Fruit fly (Drosophila melanogaster): Measurements from ENCODE around the gene Arpc3B.
A peak's percentile ranks its signal among the peaks of the same experiment; 100 is the strongest.

The Arpc3B gene

DNA sequence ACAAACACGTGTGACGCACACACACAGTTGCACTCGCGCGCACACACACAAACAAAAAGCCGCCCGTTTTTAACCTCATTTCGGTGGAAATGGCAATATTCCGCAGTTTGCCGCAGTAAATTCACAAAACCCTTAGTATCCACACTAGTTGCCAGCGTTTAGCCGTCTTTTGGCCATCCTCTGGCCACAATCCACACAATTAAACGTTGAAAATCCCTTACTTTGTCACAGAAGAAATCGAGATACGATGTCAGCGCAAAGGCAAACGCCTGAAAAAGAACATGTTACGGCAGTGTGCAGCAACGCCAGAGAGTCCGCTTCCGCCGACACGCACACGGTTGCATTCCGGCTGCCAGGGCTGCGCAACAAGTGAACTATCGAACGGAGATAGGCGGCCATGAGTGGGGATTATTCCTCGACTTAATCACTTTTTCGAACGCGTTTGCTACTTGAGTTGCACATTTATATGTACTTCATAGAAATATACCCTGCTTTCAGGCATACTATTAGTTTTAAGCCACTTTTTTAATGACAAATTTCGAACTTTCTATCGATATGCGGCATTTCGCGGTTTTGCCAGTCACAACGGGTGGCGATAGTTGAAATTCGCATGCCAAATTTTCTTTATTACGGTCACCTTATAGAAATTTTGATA, 42.5 kb upstream of the Arpc3B start, which contains the start of gene RpS5a (continued):
- TF ChIP-seq CoRest (tag; optimal IDR thresholded peaks at IDR 0.05) (peak; percentile 69), CG11456 (GFP tag; IDR thresholded peaks at IDR 0.05) (peak; percentile 89), seq (GFP tag; IDR thresholded peaks at IDR 0.05) (peak; percentile 71), CG30431 (GFP tag; optimal IDR thresholded peaks at IDR 0.05) (peak; percentile 81), crp (GFP tag; optimal IDR thresholded peaks at IDR 0.05) (peak in 1 of 2 experiments; percentile 46), CG6765 (GFP tag; optimal IDR thresholded peaks at IDR 0.05) (peak; percentile 90), grn (GFP tag; optimal IDR thresholded peaks at IDR 0.05) (peak; percentile 48), CG15479 (GFP tag; optimal IDR thresholded peaks at IDR 0.05) (peak; percentile 29), CG13123 (GFP tag; optimal IDR thresholded peaks at IDR 0.05) (peak; percentile 28), Ravus (GFP tag; IDR thresholded peaks at IDR 0.05) (no peak; the same call in 1 of the 2 replicates), CG16779 (GFP tag; IDR thresholded peaks at IDR 0.05) (0 out of 2 replicates have a peak, but pooled peaks have one; percentile 63), CG7357 (GFP tag; IDR thresholded peaks at IDR 0.05) (peak; percentile 53; the same call in 2 of the 3 replicates), Nf-YC (tag; optimal IDR thresholded peaks at IDR 0.05) (peak; percentile 60), ken (GFP tag; IDR thresholded peaks at IDR 0.05) (peak; percentile 82), CG11723 (GFP tag; optimal IDR thresholded peaks at IDR 0.05) (peak; percentile 83), stwl (tag; optimal IDR thresholded peaks at IDR 0.05) (peak; percentile 55), B-H2 (GFP tag; optimal IDR thresholded peaks at IDR 0.05) (peak; percentile 87), chm (GFP tag; IDR thresholded peaks at IDR 0.05) (peak; percentile 87), ham (GFP tag; IDR thresholded peaks at IDR 0.05) (no peak), eyg (GFP tag; optimal IDR thresholded peaks at IDR 0.05) (peak; percentile 73), Jarid2 (GFP tag; optimal IDR thresholded peaks at IDR 0.05) (no peak), ara (GFP tag; IDR thresholded peaks at IDR 0.05) (peak; percentile 73), tgo (GFP tag; IDR thresholded peaks at IDR 0.05) (peak; percentile 62), CG10274 (GFP tag; optimal IDR thresholded peaks at IDR 0.05) (peak; percentile 83), CG30020 (tag; optimal IDR thresholded peaks at IDR 0.05) (peak; percentile 44), Bgb (GFP tag; IDR thresholded peaks at IDR 0.05; ENCODE audit: partially characterized antibody) (peak; percentile 76), ems (GFP tag; optimal IDR thresholded peaks at IDR 0.05) (peak; percentile 53), Doc3 (GFP tag; IDR thresholded peaks at IDR 0.05; ENCODE audit: partially characterized antibody) (peak; percentile 71), jumu (GFP tag; optimal IDR thresholded peaks at IDR 0.05) (peak; percentile 65), CG11093 (GFP tag; IDR thresholded peaks at IDR 0.05) (0 out of 3 replicates have a peak, but pooled peaks have one; percentile 26), NC2β (GFP tag; optimal IDR thresholded peaks at IDR 0.05) (peak; percentile 90), CG6175 (GFP tag; IDR thresholded peaks at IDR 0.05) (peak; percentile 47; the same call in 2 of the 3 replicates), CG11247 (GFP tag; IDR thresholded peaks at IDR 0.05) (peak; percentile 81), CG12104 (GFP tag; optimal IDR thresholded peaks at IDR 0.05) (peak; percentile 84), ttk (GFP tag; IDR thresholded peaks at IDR 0.05) (peak; percentile 64), Chrac-16 (GFP tag; optimal IDR thresholded peaks at IDR 0.05) (peak; percentile 60), Rfx (GFP tag; IDR thresholded peaks at IDR 0.05) (peak; percentile 87), CG18764 (GFP tag; optimal IDR thresholded peaks at IDR 0.05) (peak; percentile 79), sc (optimal IDR thresholded peaks at IDR 0.05) (no peak), sc (GFP tag; optimal IDR thresholded peaks at IDR 0.05) (peak; percentile 76), Sox100B (GFP tag; optimal IDR thresholded peaks at IDR 0.05) (peak; percentile 86), HmgD (GFP tag; optimal IDR thresholded peaks at IDR 0.05) (peak; percentile 81), fu2 (GFP tag; optimal IDR thresholded peaks at IDR 0.05) (peak; percentile 75), scrt (GFP tag; optimal IDR thresholded peaks at IDR 0.05) (peak; percentile 85), CG13775 (GFP tag; optimal IDR thresholded peaks at IDR 0.05) (peak; percentile 93), CG3847 (GFP tag; IDR thresholded peaks at IDR 0.05) (peak; percentile 86), sob (GFP tag; IDR thresholded peaks at IDR 0.05) (peak; percentile 78), tna (GFP tag; IDR thresholded peaks at IDR 0.05; ENCODE audit: partially characterized antibody) (peak; percentile 59; the same call in 1 of the 2 replicates), CG6272 (GFP tag; IDR thresholded peaks at IDR 0.05) (peak; percentile 68; the same call in 1 of the 2 replicates), ro (GFP tag; IDR thresholded peaks at IDR 0.05) (0 out of 2 replicates have a peak, but pooled peaks have one; percentile 25)

Measured in whole organism, embryonic.